Fruit fly (Drosophila melanogaster) whole organism, embryonic: ENCODE measurements around the gene CG33127.

Experiments
- ATbp ChIP-seq: fragments of 200-800 bp; sonication (Bioruptor generic); optimal IDR thresholded peaks from 2 replicates; lab custom pipeline; 2017; ENCODE audit warnings: missing biosample characterization, mild to moderate bottlenecking, missing genetic modification characterization, missing genetic modification reagents
- Aef1 ChIP-seq: fragments of 200-800 bp; sonication (Bioruptor generic); IDR thresholded peaks from 3 replicates; pipeline ENCODE4 v1.3.6; 2022; ENCODE audit warnings: missing biosample characterization, missing genetic modification characterization
- CG11504 ChIP-seq: fragments of 200-800 bp; sonication (Bioruptor generic); optimal IDR thresholded peaks from 3 replicates; lab custom pipeline; 2019; ENCODE audit warnings: missing biosample characterization, mild to moderate bottlenecking, missing genetic modification characterization, moderate library complexity
- CG12769 ChIP-seq: fragments of 200-800 bp; sonication (Bioruptor generic); optimal IDR thresholded peaks from 2 replicates; lab custom pipeline; 2019; ENCODE audit warnings: missing biosample characterization, mild to moderate bottlenecking, missing genetic modification characterization, moderate library complexity
- CG13123 ChIP-seq: fragments of 200-800 bp; sonication (Bioruptor generic); optimal IDR thresholded peaks from 2 replicates; lab custom pipeline; 2016; ENCODE audit warnings: missing biosample characterization, missing genetic modification characterization
- CG14050 ChIP-seq: fragments of 200-800 bp; sonication (Bioruptor generic); IDR thresholded peaks from 3 replicates; pipeline ENCODE4 v1.3.6; 2022; ENCODE audit warnings: missing biosample characterization, missing genetic modification characterization
- CG1647 ChIP-seq: fragments of 200-800 bp; sonication (Bioruptor generic); optimal IDR thresholded peaks from 3 replicates; lab custom pipeline; 2016; ENCODE audit warnings: missing biosample characterization, missing genetic modification characterization
- CG17186 ChIP-seq: fragments of 200-800 bp; sonication (Bioruptor generic); optimal IDR thresholded peaks from 3 replicates; lab custom pipeline; 2017; ENCODE audit warnings: missing biosample characterization, missing genetic modification reagents, missing genetic modification characterization
- CG17328 ChIP-seq: fragments of 200-800 bp; sonication (Bioruptor generic); IDR thresholded peaks from 2 replicates; pipeline ENCODE4 v1.3.6; 2022; ENCODE audit warnings: missing biosample characterization, missing genetic modification characterization
- CG17385 ChIP-seq: fragments of 200-800 bp; sonication (Bioruptor generic); optimal IDR thresholded peaks from 3 replicates; lab custom pipeline; 2018; ENCODE audit warnings: missing biosample characterization, mild to moderate bottlenecking, missing genetic modification characterization
- CG18764 ChIP-seq: fragments of 200-800 bp; sonication (Bioruptor generic); optimal IDR thresholded peaks from 3 replicates; lab custom pipeline; 2016; ENCODE audit warnings: missing biosample characterization, missing genetic modification characterization
- CG2199 ChIP-seq: fragments of 200-800 bp; sonication (Bioruptor generic); IDR thresholded peaks from 3 replicates; pipeline ENCODE4 v1.3.6; 2022; ENCODE audit warnings: missing biosample characterization, missing genetic modification characterization
- CG31365 ChIP-seq: fragments of 200-800 bp; sonication (Bioruptor generic); optimal IDR thresholded peaks from 2 replicates; lab custom pipeline; 2018; ENCODE audit warnings: missing biosample characterization, mild to moderate bottlenecking, missing genetic modification characterization
- CG33213 ChIP-seq: fragments of 200-800 bp; sonication (Bioruptor generic); optimal IDR thresholded peaks from 3 replicates; lab custom pipeline; 2016; ENCODE audit warnings: missing biosample characterization, missing genetic modification characterization
- CG4282 ChIP-seq: fragments of 200-800 bp; sonication (Bioruptor generic); optimal IDR thresholded peaks from 2 replicates; lab custom pipeline; 2016; ENCODE audit warnings: missing biosample characterization, missing genetic modification characterization
- CG4424 ChIP-seq: fragments of 200-800 bp; sonication (Bioruptor generic); optimal IDR thresholded peaks from 3 replicates; lab custom pipeline; 2016; ENCODE audit warnings: missing biosample characterization, missing genetic modification characterization
- CG4820 ChIP-seq: fragments of 200-800 bp; sonication (Bioruptor generic); optimal IDR thresholded peaks from 3 replicates; lab custom pipeline; 2016; ENCODE audit warnings: missing biosample characterization, missing genetic modification characterization
- CG6689 ChIP-seq: fragments of 200-800 bp; sonication (Bioruptor generic); IDR thresholded peaks from 2 replicates; pipeline ENCODE4 v1.3.6; 2022; ENCODE audit warnings: missing biosample characterization, missing genetic modification characterization
- CG6854 ChIP-seq: fragments of 200-800 bp; sonication (Bioruptor generic); optimal IDR thresholded peaks from 3 replicates; lab custom pipeline; 2017; ENCODE audit warnings: missing biosample characterization, mild to moderate bottlenecking, missing genetic modification characterization
- CG7928 ChIP-seq: fragments of 200-800 bp; sonication (Bioruptor generic); optimal IDR thresholded peaks from 2 replicates; lab custom pipeline; 2017; ENCODE audit warnings: missing biosample characterization, mild to moderate bottlenecking, missing genetic modification characterization
- CG7987 ChIP-seq: fragments of 200-800 bp; sonication (Bioruptor generic); optimal IDR thresholded peaks from 2 replicates; lab custom pipeline; 2018; ENCODE audit warnings: missing biosample characterization, mild to moderate bottlenecking, missing genetic modification characterization, moderate library complexity
- CG8765 ChIP-seq: fragments of 200-800 bp; sonication (Bioruptor generic); IDR thresholded peaks from 2 replicates; pipeline ENCODE4 v1.3.6; 2022; ENCODE audit warnings: missing biosample characterization, missing genetic modification characterization
- Dip3 ChIP-seq: fragments of 200-800 bp; sonication (Bioruptor generic); optimal IDR thresholded peaks from 3 replicates; lab custom pipeline; 2016; ENCODE audit warnings: missing biosample characterization, missing genetic modification characterization
- Dll ChIP-seq: fragments of 200-800 bp; sonication (Bioruptor generic); IDR thresholded peaks from 4 replicates; pipeline ENCODE4 v1.3.6; 2022; ENCODE audit warnings: missing biosample characterization, missing genetic modification characterization; ENCODE audit not compliant: partially characterized antibody
- Ets97D ChIP-seq: fragments of 200-800 bp; sonication (Bioruptor generic); optimal IDR thresholded peaks from 3 replicates; lab custom pipeline; 2016; ENCODE audit warnings: missing biosample characterization, missing genetic modification characterization
- HLH54F ChIP-seq: fragments of 200-800 bp; sonication (Bioruptor generic); optimal IDR thresholded peaks from 3 replicates; lab custom pipeline; 2016; ENCODE audit warnings: missing biosample characterization, missing genetic modification characterization
- Kr ChIP-seq: fragments of 200-800 bp; sonication (Bioruptor generic); optimal IDR thresholded peaks from 2 replicates; lab custom pipeline; 2017; ENCODE audit warnings: missing biosample characterization, mild to moderate bottlenecking, missing genetic modification characterization
- Trl ChIP-seq, 3 experiments: fragments of >200 bp in 2 of 3; fragments of 200-800 bp in 1 of 3; sonication (Bioruptor generic) in 1 of 3; optimal IDR thresholded peaks; 2 replicates in 1 of 3; 3 replicates in 2 of 3; lab custom pipeline; 2016 to 2017; ENCODE audit warnings: missing biosample characterization in 1 of 3, missing genetic modification characterization in 1 of 3
- Usf ChIP-seq: fragments of 200-800 bp; sonication (Bioruptor generic); optimal IDR thresholded peaks from 2 replicates; lab custom pipeline; 2017; ENCODE audit warnings: missing genotype, missing biosample characterization, missing genetic modification characterization
- Xbp1 ChIP-seq: fragments of 200-800 bp; sonication (Bioruptor generic); optimal IDR thresholded peaks from 3 replicates; lab custom pipeline; 2016; ENCODE audit warnings: missing biosample characterization, mild to moderate bottlenecking, missing genetic modification characterization
- bbx ChIP-seq: fragments of 200-800 bp; sonication (Bioruptor generic); IDR thresholded peaks from 2 replicates; pipeline ENCODE4 v1.3.6; 2022; ENCODE audit warnings: missing biosample characterization, missing genetic modification characterization; ENCODE audit not compliant: partially characterized antibody
- bcd ChIP-seq: fragments of 200-800 bp; sonication (Bioruptor generic); optimal IDR thresholded peaks from 2 replicates; lab custom pipeline; 2017; ENCODE audit warnings: missing biosample characterization, mild to moderate bottlenecking, missing genetic modification characterization
- chif ChIP-seq, 2 experiments: fragments of 200-800 bp; sonication (Bioruptor generic); optimal IDR thresholded peaks; 3 replicates each; lab custom pipeline; 2016; ENCODE audit warnings: missing biosample characterization in 2 of 2, missing genetic modification characterization in 2 of 2
- esg ChIP-seq: fragments of 200-800 bp; sonication (Bioruptor generic); conservative IDR thresholded peaks from 2 replicates; pipeline ENCODE4 v1.3.6; 2022; ENCODE audit warnings: missing biosample characterization, missing genetic modification characterization
- fd64A ChIP-seq: fragments of 200-800 bp; sonication (Bioruptor generic); optimal IDR thresholded peaks from 3 replicates; lab custom pipeline; 2018; ENCODE audit warnings: missing biosample characterization, mild to moderate bottlenecking, missing genetic modification characterization
- gt ChIP-seq: fragments of 200-800 bp; sonication (Bioruptor generic); IDR thresholded peaks from 2 replicates; pipeline ENCODE4 v1.3.6; 2022; ENCODE audit warnings: missing biosample characterization, missing genetic modification characterization
- hbn ChIP-seq: fragments of 200-800 bp; sonication (Bioruptor generic); IDR thresholded peaks from 2 replicates; pipeline ENCODE4 v1.3.6; 2022; ENCODE audit warnings: missing biosample characterization, missing genetic modification characterization; ENCODE audit not compliant: partially characterized antibody
- lov ChIP-seq, 2 experiments: fragments of 200-800 bp in 1 of 2; fragments of >200 bp in 1 of 2; sonication (Bioruptor generic) in 1 of 2; IDR thresholded peaks in 1 of 2; optimal IDR thresholded peaks in 1 of 2; 2 replicates in 1 of 2; 3 replicates in 1 of 2; pipeline versions ENCODE4 v1.3.6 to Lab custom; 2017 to 2022; ENCODE audit warnings: missing biosample characterization in 1 of 2, missing genetic modification characterization in 1 of 2
- mld ChIP-seq: fragments of 200-800 bp; sonication (Bioruptor generic); IDR thresholded peaks from 3 replicates; pipeline ENCODE4 v1.3.6; 2022; ENCODE audit warnings: missing biosample characterization, missing genetic modification characterization; ENCODE audit not compliant: partially characterized antibody
- nerfin-2 ChIP-seq: fragments of 200-800 bp; sonication (Bioruptor generic); IDR thresholded peaks from 2 replicates; pipeline ENCODE4 v1.3.6; 2022; ENCODE audit warnings: missing biosample characterization, missing genetic modification characterization; ENCODE audit not compliant: partially characterized antibody
- phol ChIP-seq: fragments of 200-800 bp; sonication (Bioruptor generic); optimal IDR thresholded peaks from 3 replicates; lab custom pipeline; 2018; ENCODE audit warnings: missing biosample characterization, mild to moderate bottlenecking, missing genetic modification characterization, moderate library complexity
- repo ChIP-seq: fragments of 200-800 bp; sonication (Bioruptor generic); optimal IDR thresholded peaks from 2 replicates; lab custom pipeline; 2016; ENCODE audit warnings: missing biosample characterization, missing genetic modification characterization
- sima ChIP-seq: fragments of 200-800 bp; sonication (Bioruptor generic); optimal IDR thresholded peaks from 2 replicates; lab custom pipeline; 2016; ENCODE audit warnings: missing biosample characterization, missing genetic modification characterization
- sob ChIP-seq: fragments of 200-800 bp; sonication (Bioruptor generic); IDR thresholded peaks from 2 replicates; pipeline ENCODE4 v1.3.6; 2022; ENCODE audit warnings: missing biosample characterization, missing genetic modification characterization
- toy ChIP-seq: fragments of 200-800 bp; sonication (Bioruptor generic); IDR thresholded peaks from 2 replicates; pipeline ENCODE4 v1.3.6; 2022; ENCODE audit warnings: missing biosample characterization, missing genetic modification characterization
- twi ChIP-seq: fragments of 200-800 bp; optimal IDR thresholded peaks from 2 replicates; lab custom pipeline; 2019; ENCODE audit warnings: missing biosample characterization, mild to moderate bottlenecking, missing genetic modification characterization, moderate library complexity
- vnd ChIP-seq: fragments of 200-800 bp; sonication (Bioruptor generic); IDR thresholded peaks from 3 replicates; pipeline ENCODE4 v1.3.6; 2022; ENCODE audit warnings: missing biosample characterization, missing genetic modification characterization; ENCODE audit not compliant: partially characterized antibody
- wor ChIP-seq: fragments of 200-800 bp; sonication (Bioruptor generic); IDR thresholded peaks from 2 replicates; pipeline ENCODE4 v1.3.6; 2022; ENCODE audit warnings: missing biosample characterization, missing genetic modification characterization
- zen ChIP-seq: fragments of 200-800 bp; sonication (Bioruptor generic); optimal IDR thresholded peaks from 3 replicates; lab custom pipeline; 2018; ENCODE audit warnings: missing biosample characterization, mild to moderate bottlenecking, missing genetic modification characterization, moderate library complexity

The CG33127 gene

DNA sequence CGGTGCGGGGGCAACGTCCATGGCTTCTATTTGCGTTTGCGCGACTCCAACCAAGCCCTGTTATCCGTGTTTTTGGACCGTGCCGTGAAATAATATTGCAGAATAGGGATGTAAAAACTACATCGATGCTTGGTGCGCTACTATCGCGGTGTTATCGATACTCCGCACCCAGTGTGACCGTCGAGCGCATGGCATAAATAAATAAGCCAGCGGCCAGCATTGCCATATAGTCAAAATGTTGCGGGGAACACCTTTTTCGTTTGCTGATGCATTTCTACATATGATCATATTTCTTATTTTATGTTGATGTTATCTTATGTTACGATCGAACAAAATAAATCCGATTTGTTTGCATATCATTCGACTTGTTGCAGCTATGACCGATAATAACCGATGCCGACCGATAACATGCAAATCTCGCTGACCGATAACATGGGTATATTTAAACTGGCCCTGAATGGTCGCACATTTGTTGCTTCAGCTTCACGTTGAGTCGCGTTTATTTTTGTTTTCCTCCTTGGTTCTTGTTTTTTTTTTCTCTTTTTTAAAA, 44.7 kb upstream of the CG33127 start, which contains the start of gene smo (continued):
- TF ChIP-seq CG18764 (peak; percentile 50), Ets97D (GFP tag; lab: Kevin White, UChicago) (peak; percentile 85), ATbp (GFP tag; lab: Kevin White, UChicago) (no peak), CG11504 (tag; lab: Kevin White, UChicago) (peak; percentile 99), CG17385 (GFP tag; lab: Kevin White, UChicago) (no peak), CG17186 (peak; percentile 96), CG4820 (GFP tag; lab: Kevin White, UChicago) (no peak), gt (GFP tag; lab: Robert Waterston, UW) (no peak), esg (no peak), sima (no peak), HLH54F (peak; percentile 65), chif (GFP tag; optimal IDR thresholded peaks at IDR 0.05; lab: Kevin White, UChicago) (peak; percentile 29 to 48), bcd (peak; percentile 56), toy (GFP tag; lab: Robert Waterston, UW) (no peak), CG14050 (GFP tag; lab: Robert Waterston, UW) (no peak), CG17328 (GFP tag; lab: Robert Waterston, UW) (no peak), Aef1 (GFP tag; lab: Robert Waterston, UW) (no peak), vnd (peak; percentile 79), CG13123 (GFP tag; lab: Kevin White, UChicago) (no peak), twi (tag; lab: Kevin White, UChicago) (peak; percentile 25), CG12769 (tag; lab: Kevin White, UChicago) (no peak), nerfin-2 (GFP tag; lab: Robert Waterston, UW) (peak; percentile 55; the same call in 1 of the 2 replicates), CG6689 (no peak), Dip3 (peak; percentile 36), CG1647 (GFP tag; lab: Kevin White, UChicago) (peak; percentile 36), phol (peak; percentile 64), Kr (GFP tag; lab: Kevin White, UChicago) (no peak), CG4424 (GFP tag; lab: Kevin White, UChicago) (peak; percentile 5), Xbp1 (GFP tag; lab: Kevin White, UChicago) (peak; percentile 56), CG8765 (GFP tag; lab: Robert Waterston, UW) (no peak), Dll (GFP tag; lab: Robert Waterston, UW) (peak; percentile 86), CG7928 (GFP tag; lab: Kevin White, UChicago) (peak; percentile 7), zen (peak; percentile 23)

DNA sequence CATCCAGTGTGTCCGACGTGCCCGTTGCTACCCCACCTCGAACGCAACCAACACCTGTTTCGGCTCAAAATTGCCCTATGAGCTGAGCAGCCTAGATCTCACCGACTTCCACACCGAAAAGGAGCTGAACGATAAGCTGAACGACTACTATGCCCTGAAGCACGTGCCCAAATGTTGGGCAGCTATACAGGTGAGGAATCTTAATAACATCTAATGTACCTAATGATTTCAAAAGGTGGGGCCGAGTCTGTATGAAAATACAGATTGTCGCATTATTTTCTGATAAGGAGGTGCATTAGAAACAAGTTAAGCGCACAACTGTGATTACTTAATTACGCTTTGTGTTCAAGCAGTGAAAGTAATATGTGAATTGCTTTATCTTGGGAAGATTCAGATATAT, 43.8 kb upstream of the CG33127 start, which contains the start of gene CG17078:
Gene CG17078 (minus strand): TSS at position 101 of the 400 bp plus-strand sequence.
- TF ChIP-seq mld (GFP tag; lab: Robert Waterston, UW) (0 out of 3 replicates have a peak, but pooled peaks have one; percentile 4), CG6854 (GFP tag; lab: Kevin White, UChicago) (no peak)
- TF ChIP-seq, all 482 proteins: peak for 1

DNA sequence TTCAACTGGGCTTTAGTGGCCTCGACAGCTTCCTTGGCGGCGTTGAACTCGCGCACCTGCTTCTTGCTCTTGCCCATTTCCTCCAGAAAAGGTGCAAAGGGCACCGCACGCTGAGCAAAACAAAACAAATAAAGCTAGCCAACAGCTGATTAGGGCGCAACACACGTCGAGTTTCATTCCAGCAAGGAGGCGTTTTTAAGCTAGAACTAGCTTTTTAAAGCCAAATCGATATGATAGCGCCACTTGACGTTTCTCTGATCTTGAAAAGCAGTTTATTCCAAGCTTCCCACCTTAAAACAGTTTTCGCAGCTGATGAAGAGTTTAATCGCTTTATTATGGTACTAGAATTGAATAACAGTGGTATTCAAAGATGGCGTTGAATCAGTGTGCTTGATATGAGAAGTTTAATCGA, 38.8 kb upstream of the CG33127 start, which contains the start of gene CG11601:
Gene CG11601 (minus strand): TSS at position 199 of the 412 bp plus-strand sequence.
- TF ChIP-seq CG2199 (GFP tag; lab: Robert Waterston, UW) (no peak), bbx (GFP tag; lab: Robert Waterston, UW) (peak; percentile 33; the same call in 1 of the 2 replicates), wor (no peak), lov (optimal IDR thresholded peaks at IDR 0.05; lab: Kevin White, UChicago) (no peak), lov (GFP tag; IDR thresholded peaks at IDR 0.05; lab: Robert Waterston, UW) (no peak), Trl (optimal IDR thresholded peaks at IDR 0.05; lab: Kevin White, UChicago) (no peak), Trl (GFP tag; optimal IDR thresholded peaks at IDR 0.05; lab: Kevin White, UChicago) (peak; percentile 5), CG33213 (GFP tag; lab: Kevin White, UChicago) (peak; percentile 47), fd64A (no peak), repo (GFP tag; lab: Kevin White, UChicago) (no peak), CG4282 (GFP tag; lab: Kevin White, UChicago) (peak; percentile 59), CG7987 (no peak), sob (GFP tag; lab: Robert Waterston, UW) (peak; percentile 50; the same call in 1 of the 2 replicates), CG31365 (tag; lab: Kevin White, UChicago) (peak; percentile 27), hbn (peak; percentile 25; the same call in 1 of the 2 replicates), Usf (GFP tag; lab: Kevin White, UChicago) (no peak)
